Worm (Caenorhabditis elegans): ENCODE data around the gene clec-205.

Gene clec-205

ce11 chrV:1749053-1749452, 11.6 kb upstream of the clec-205 start, which contains the start of gene ZK697.8:
TSS of gene ZK697.8 (minus strand) at chrV:1749153.
- TF ChIP-seq ztf-16 (tag; optimal IDR thresholded peaks at IDR 0.05) = no peak
- no peak for TF ChIP-seq ets-4 (tag; optimal IDR thresholded peaks at IDR 0.05)
- no peak for TF ChIP-seq ahr-1 (tag; optimal IDR thresholded peaks at IDR 0.05)
- no peak for TF ChIP-seq eyg-1 (tag; optimal IDR thresholded peaks at IDR 0.05)
- TF ChIP-seq che-1 (tag; optimal IDR thresholded peaks at IDR 0.05) = no peak
- TF ChIP-seq ceh-2 (tag; optimal IDR thresholded peaks at IDR 0.05) = no peak
- no peak for TF ChIP-seq unc-86 (tag; optimal IDR thresholded peaks at IDR 0.05)
- no peak for TF ChIP-seq pha-2 (tag; optimal IDR thresholded peaks at IDR 0.05)
- no peak for TF ChIP-seq madf-2 (tag; optimal IDR thresholded peaks at IDR 0.05)
- TF ChIP-seq fkh-6 (tag; optimal IDR thresholded peaks at IDR 0.05) = no peak
- no peak for TF ChIP-seq C38D4.7 (GFP tag; optimal IDR thresholded peaks at IDR 0.05)

- no peak for TF ChIP-seq ama-1 (optimal IDR thresholded peaks at IDR 0.05)
- no peak for TF ChIP-seq ceh-30 (tag; optimal IDR thresholded peaks at IDR 0.05)
- no peak for TF ChIP-seq ets-4 (tag; optimal IDR thresholded peaks at IDR 0.05)
- no peak for TF ChIP-seq lin-11 (tag; optimal IDR thresholded peaks at IDR 0.05)
- no peak for TF ChIP-seq ceh-18 (tag; optimal IDR thresholded peaks at IDR 0.05)
- TF ChIP-seq odd-2 (tag; optimal IDR thresholded peaks at IDR 0.05) = no peak
- TF ChIP-seq T23F11.4 (GFP tag; optimal IDR thresholded peaks at IDR 0.05) = no peak
- no peak for TF ChIP-seq pqm-1 (tag; optimal IDR thresholded peaks at IDR 0.05)
- TF ChIP-seq hlh-6 (tag; optimal IDR thresholded peaks at IDR 0.05) = no peak
- TF ChIP-seq nhr-11 (tag; optimal IDR thresholded peaks at IDR 0.05) = no peak
- TF ChIP-seq C38D4.7 (GFP tag; optimal IDR thresholded peaks at IDR 0.05) = no peak
- TF ChIP-seq ceh-6 (GFP tag; optimal IDR thresholded peaks at IDR 0.05) = no peak
- TF ChIP-seq unc-55 (GFP tag; optimal IDR thresholded peaks at IDR 0.05) = no peak
- no peak for TF ChIP-seq lim-6 (tag; optimal IDR thresholded peaks at IDR 0.05)
- TF ChIP-seq pag-3 (tag; optimal IDR thresholded peaks at IDR 0.05; ENCODE audit: borderline replicate concordance) = no peak
- no peak for TF ChIP-seq ceh-45 (GFP tag; IDR thresholded peaks at IDR 0.05)
- no peak for TF ChIP-seq npax-4 (tag; optimal IDR thresholded peaks at IDR 0.05)
- TF ChIP-seq unc-3 (GFP tag; conservative IDR thresholded peaks at IDR 0.05) = no peak
- no peak for TF ChIP-seq unc-3 (tag; optimal IDR thresholded peaks at IDR 0.05)
- no peak for TF ChIP-seq ceh-48 (tag; optimal IDR thresholded peaks at IDR 0.05)
- no peak for TF ChIP-seq sox-4 (tag; optimal IDR thresholded peaks at IDR 0.05)
Measured at ce11 chrV:1751449-1751848, 9.2 kb upstream of the clec-205 start, which contains the start of gene srh-199. TSS of gene srh-199 (minus strand) at chrV:1751549.

- TF ChIP-seq fax-1 (tag; optimal IDR thresholded peaks at IDR 0.05) (no peak), nhr-232 (tag; optimal IDR thresholded peaks at IDR 0.05) (no peak), hlh-6 (tag; optimal IDR thresholded peaks at IDR 0.05) (no peak), ceh-30 (tag; optimal IDR thresholded peaks at IDR 0.05) (no peak), C08G9.2 (tag; optimal IDR thresholded peaks at IDR 0.05) (no peak), ztf-16 (tag; optimal IDR thresholded peaks at IDR 0.05) (no peak), madf-2 (tag; optimal IDR thresholded peaks at IDR 0.05) (no peak), T23F11.4 (GFP tag; optimal IDR thresholded peaks at IDR 0.05) (no peak), hlh-13 (GFP tag; optimal IDR thresholded peaks at IDR 0.05) (no peak), elt-4 (tag; optimal IDR thresholded peaks at IDR 0.05) (no peak), nfya-1 (tag; optimal IDR thresholded peaks at IDR 0.05) (no peak), ceh-45 (GFP tag; IDR thresholded peaks at IDR 0.05) (no peak), ets-4 (tag; optimal IDR thresholded peaks at IDR 0.05) (no peak)
Measured at ce11 chrV:1752496-1752895, 8.2 kb upstream of the clec-205 start, which contains the start of gene ZK697.1. TSS of gene ZK697.1 (plus strand) at chrV:1752796.

ce11 chrV:1755589-1755988, 5.1 kb upstream of the clec-205 start, which contains the start of gene ZK697.14:
TSS of gene ZK697.14 (minus strand) at chrV:1755689.
- TF ChIP-seq ceh-22 (tag; optimal IDR thresholded peaks at IDR 0.05) (no peak), gmeb-2 (tag; optimal IDR thresholded peaks at IDR 0.05) (no peak), ceh-18 (tag; optimal IDR thresholded peaks at IDR 0.05) (no peak), lin-11 (tag; optimal IDR thresholded peaks at IDR 0.05) (no peak), ttx-3 (tag; optimal IDR thresholded peaks at IDR 0.05) (no peak), C38D4.7 (GFP tag; optimal IDR thresholded peaks at IDR 0.05) (no peak), tbx-2 (tag; optimal IDR thresholded peaks at IDR 0.05) (no peak), fax-1 (tag; optimal IDR thresholded peaks at IDR 0.05) (no peak), eyg-1 (tag; optimal IDR thresholded peaks at IDR 0.05) (no peak), rnt-1 (tag; optimal IDR thresholded peaks at IDR 0.05) (no peak), syd-9 (tag; optimal IDR thresholded peaks at IDR 0.05) (no peak), ceh-45 (GFP tag; IDR thresholded peaks at IDR 0.05) (no peak), nfya-1 (tag; optimal IDR thresholded peaks at IDR 0.05) (no peak), ztf-16 (tag; optimal IDR thresholded peaks at IDR 0.05) (no peak), hlh-30 (tag; optimal IDR thresholded peaks at IDR 0.05; ENCODE audit: insufficient read depth) (no peak), dve-1 (tag; optimal IDR thresholded peaks at IDR 0.05) (no peak)
